Worm (Caenorhabditis elegans): ENCODE results near the gene col-158.

col-158 gene

ce11 chrV:11826967-11827366 lies 2.4 kb upstream of the col-158 start, which contains the start of the genes mpst-1 and D2023.6:
mpst-1 (minus strand) TSS chrV:11827067.
D2023.6 (plus strand) TSS chrV:11827354.
- TF ChIP-seq him-1 (tag; optimal IDR thresholded peaks at IDR 0.05), result no peak
- TF ChIP-seq W03F9.2 (tag; optimal IDR thresholded peaks at IDR 0.05), result no peak
- no peak for TF ChIP-seq dao-5 (tag; optimal IDR thresholded peaks at IDR 0.05)

ce11 chrV:11833319-11833718 lies 3.9 kb downstream of the col-158 start, which contains the start of gene pho-8:
pho-8 (plus strand) TSS chrV:11833619.
- TF ChIP-seq W03F9.2 (tag; optimal IDR thresholded peaks at IDR 0.05) (no peak), dao-5 (tag; optimal IDR thresholded peaks at IDR 0.05) (no peak), him-1 (tag; optimal IDR thresholded peaks at IDR 0.05) (no peak)

ce11 chrV:11836073-11836472 lies 6.7 kb downstream of the col-158 start, which contains the start of gene R13H4.2:
R13H4.2 (plus strand) TSS chrV:11836391.
- TF ChIP-seq him-1 (tag; optimal IDR thresholded peaks at IDR 0.05) (no peak), W03F9.2 (tag; optimal IDR thresholded peaks at IDR 0.05) (no peak), dao-5 (tag; optimal IDR thresholded peaks at IDR 0.05) (no peak)

ce11 chrV:11839220-11839619 lies 9.8 kb downstream of the col-158 start, which contains the start of gene idpb-5:
idpb-5 (plus strand) TSS chrV:11839520.
- TF ChIP-seq dao-5 (tag; optimal IDR thresholded peaks at IDR 0.05) (no peak), W03F9.2 (tag; optimal IDR thresholded peaks at IDR 0.05) (no peak), him-1 (tag; optimal IDR thresholded peaks at IDR 0.05) (no peak)

ce11 chrV:11843678-11844366 lies 14.4 kb downstream of the col-158 start, which contains the start of gene nphp-4:
nphp-4 (minus strand) TSS chrV:11843728.
- TF ChIP-seq W03F9.2 (tag; optimal IDR thresholded peaks at IDR 0.05) (no peak), dao-5 (tag; optimal IDR thresholded peaks at IDR 0.05) (no peak), him-1 (tag; optimal IDR thresholded peaks at IDR 0.05) (no peak)

ce11 chrV:11844828-11845227 lies 15.4 kb downstream of the col-158 start:
- TF ChIP-seq W03F9.2 (tag; optimal IDR thresholded peaks at IDR 0.05), result no peak
- TF ChIP-seq him-1 (tag; optimal IDR thresholded peaks at IDR 0.05), result peak; percentile 42

ce11 chrV:11845492-11845891 lies 16.1 kb downstream of the col-158 start, which contains the start of gene hmp-1:
hmp-1 (plus strand) TSS chrV:11845871.
- TF ChIP-seq him-1 (tag; optimal IDR thresholded peaks at IDR 0.05), result no peak
- TF ChIP-seq dao-5 (tag; optimal IDR thresholded peaks at IDR 0.05), result no peak
- TF ChIP-seq W03F9.2 (tag; optimal IDR thresholded peaks at IDR 0.05), result no peak

- TF ChIP-seq dao-5 (tag; optimal IDR thresholded peaks at IDR 0.05) (no peak), W03F9.2 (tag; optimal IDR thresholded peaks at IDR 0.05) (no peak), him-1 (tag; optimal IDR thresholded peaks at IDR 0.05) (no peak)
Measured at ce11 chrV:11846969-11847368, 17.6 kb downstream of the col-158 start.

ce11 chrV:11849408-11849807 lies 20.0 kb downstream of the col-158 start:
- no peak for TF ChIP-seq W03F9.2 (tag; optimal IDR thresholded peaks at IDR 0.05)
- TF ChIP-seq him-1 (tag; optimal IDR thresholded peaks at IDR 0.05), result no peak
- no peak for TF ChIP-seq dao-5 (tag; optimal IDR thresholded peaks at IDR 0.05)

- no peak for TF ChIP-seq W03F9.2 (tag; optimal IDR thresholded peaks at IDR 0.05)
Measured at ce11 chrV:11852305-11852704, 22.9 kb downstream of the col-158 start.

ce11 chrV:11853723-11854122 lies 24.3 kb downstream of the col-158 start:
- no peak for TF ChIP-seq him-1 (tag; optimal IDR thresholded peaks at IDR 0.05)
- TF ChIP-seq dao-5 (tag; optimal IDR thresholded peaks at IDR 0.05), result no peak
- TF ChIP-seq W03F9.2 (tag; optimal IDR thresholded peaks at IDR 0.05), result no peak

ce11 chrV:11854905-11855304 lies 25.5 kb downstream of the col-158 start:
- no peak for TF ChIP-seq W03F9.2 (tag; optimal IDR thresholded peaks at IDR 0.05)
- TF ChIP-seq him-1 (tag; optimal IDR thresholded peaks at IDR 0.05), result no peak

ce11 chrV:11856022-11856421 lies 26.6 kb downstream of the col-158 start:
- TF ChIP-seq dao-5 (tag; optimal IDR thresholded peaks at IDR 0.05) (no peak), him-1 (tag; optimal IDR thresholded peaks at IDR 0.05) (no peak), W03F9.2 (tag; optimal IDR thresholded peaks at IDR 0.05) (no peak)

- TF ChIP-seq dao-5 (tag; optimal IDR thresholded peaks at IDR 0.05), result no peak
Measured at ce11 chrV:11857756-11858155, 28.4 kb downstream of the col-158 start.

ce11 chrV:11858299-11858698 lies 28.9 kb downstream of the col-158 start:
- TF ChIP-seq dao-5 (tag; optimal IDR thresholded peaks at IDR 0.05) (no peak), W03F9.2 (tag; optimal IDR thresholded peaks at IDR 0.05) (no peak), him-1 (tag; optimal IDR thresholded peaks at IDR 0.05) (no peak)
